Fruit fly (Drosophila melanogaster) whole organism, wandering third instar larva: ENCODE measurements around the gene not.

ENCODE experiments used
- Abd-B ChIP-seq: fragments of >200 bp; optimal IDR thresholded peaks from 2 replicates; lab custom pipeline; 2017; ENCODE audit warnings: missing biosample characterization, missing genetic modification characterization
- CG32264 ChIP-seq: fragments of 200-800 bp; sonication (Bioruptor generic); optimal IDR thresholded peaks from 2 replicates; lab custom pipeline; 2016; ENCODE audit warnings: missing biosample characterization, missing genetic modification characterization
- CG9705 ChIP-seq: fragments of 200-800 bp; sonication (Bioruptor generic); optimal IDR thresholded peaks from 2 replicates; lab custom pipeline; 2018; ENCODE audit warnings: missing biosample characterization, mild to moderate bottlenecking, missing genetic modification characterization
- Dfd ChIP-seq: fragments of >200 bp; optimal IDR thresholded peaks from 2 replicates; lab custom pipeline; 2017; ENCODE audit warnings: missing biosample characterization, missing genetic modification characterization
- Dif ChIP-seq: fragments of 200-275, 200-300 bp; sonication (Bioruptor generic); optimal IDR thresholded peaks from 2 replicates; lab custom pipeline; 2018; ENCODE audit warnings: missing biosample characterization, missing genetic modification characterization; ENCODE audit not compliant: partially characterized antibody
- HLH106 ChIP-seq: fragments of 200-800 bp; optimal IDR thresholded peaks from 3 replicates; lab custom pipeline; 2019; ENCODE audit warnings: missing biosample characterization, mild to moderate bottlenecking, missing genetic modification characterization, moderate library complexity
- Hnf4 ChIP-seq: fragments of 200-800 bp; sonication (Bioruptor generic); optimal IDR thresholded peaks from 2 replicates; lab custom pipeline; 2016; ENCODE audit warnings: missing biosample characterization, mild to moderate bottlenecking, missing genetic modification characterization
- Hr83 ChIP-seq: fragments of 200-300 bp; sonication (Bioruptor generic); optimal IDR thresholded peaks from 2 replicates; lab custom pipeline; 2016; ENCODE audit warnings: missing biosample characterization, mild to moderate bottlenecking, missing genetic modification characterization, moderate library complexity; ENCODE audit not compliant: poor library complexity, severe bottlenecking
- Jra ChIP-seq: sonication (Bioruptor generic); optimal IDR thresholded peaks from 2 replicates; lab custom pipeline; 2016; ENCODE audit warnings: missing biosample characterization, missing genetic modification characterization
- Myc ChIP-seq: fragments of >200 bp; optimal IDR thresholded peaks from 2 replicates; lab custom pipeline; 2017
- N ChIP-seq: fragments of >200 bp; optimal IDR thresholded peaks from 2 replicates; lab custom pipeline; 2018; ENCODE audit warnings: missing biosample characterization, missing external identifiers, missing genetic modification characterization
- OdsH ChIP-seq: fragments of 200-800 bp; sonication (Bioruptor generic); optimal IDR thresholded peaks from 2 replicates; lab custom pipeline; 2016; ENCODE audit warnings: missing biosample characterization, mild to moderate bottlenecking, missing genetic modification characterization
- Rel ChIP-seq, 2 experiments: fragments of 200-800 bp; sonication (Bioruptor generic) in 1 of 2; optimal IDR thresholded peaks; 2 replicates in 1 of 2; 3 replicates in 1 of 2; lab custom pipeline; 2016 to 2019; ENCODE audit warnings: mild to moderate bottlenecking in 2 of 2, missing biosample characterization in 2 of 2, missing genetic modification characterization in 2 of 2, moderate library complexity in 1 of 2
- Vsx2 ChIP-seq: fragments of 200-300, 225-300 bp; sonication (Bioruptor generic); optimal IDR thresholded peaks from 2 replicates; lab custom pipeline; 2018; ENCODE audit warnings: missing biosample characterization, missing genetic modification characterization; ENCODE audit not compliant: partially characterized antibody
- br ChIP-seq: fragments of 200-800 bp; sonication (Bioruptor generic); optimal IDR thresholded peaks from 2 replicates; lab custom pipeline; 2016; ENCODE audit warnings: missing biosample characterization, missing genetic modification characterization
- brk ChIP-seq: fragments of 200-800 bp; sonication (Bioruptor generic); optimal IDR thresholded peaks from 2 replicates; lab custom pipeline; 2016; ENCODE audit warnings: missing biosample characterization, mild to moderate bottlenecking, missing genetic modification characterization
- dl ChIP-seq, 2 experiments: fragments of 175-275, 200-275 bp in 1 of 2; fragments of 200-275 bp in 1 of 2; sonication (Bioruptor generic); optimal IDR thresholded peaks; lab custom pipeline; 2018; ENCODE audit warnings: mild to moderate bottlenecking in 2 of 2, missing biosample characterization in 2 of 2, missing genetic modification characterization in 2 of 2, moderate library complexity in 2 of 2; ENCODE audit not compliant: partially characterized antibody in 2 of 2, insufficient read depth in 1 of 2
- dmrt93B ChIP-seq: fragments of 200-800 bp; sonication (Bioruptor generic); optimal IDR thresholded peaks from 2 replicates; lab custom pipeline; 2018; ENCODE audit warnings: missing biosample characterization, mild to moderate bottlenecking, missing genetic modification characterization
- dsf ChIP-seq: sonication (Bioruptor generic); optimal IDR thresholded peaks from 2 replicates; lab custom pipeline; 2016; ENCODE audit warnings: missing biosample characterization, missing genetic modification characterization, borderline replicate concordance
- ey ChIP-seq: fragments of 200-800 bp; sonication (Bioruptor generic); optimal IDR thresholded peaks from 2 replicates; lab custom pipeline; 2016; ENCODE audit warnings: missing biosample characterization, missing genetic modification characterization
- foxo ChIP-seq, 2 experiments: fragments of 200-800 bp; sonication (Bioruptor generic); optimal IDR thresholded peaks; 2 replicates in 1 of 2; 3 replicates in 1 of 2; lab custom pipeline; 2016 to 2017; ENCODE audit warnings: missing biosample characterization in 2 of 2, missing genetic modification characterization in 2 of 2
- fru ChIP-seq: fragments of 200-800 bp; sonication (Bioruptor generic); optimal IDR thresholded peaks from 3 replicates; lab custom pipeline; 2016; ENCODE audit warnings: missing biosample characterization, mild to moderate bottlenecking, missing genetic modification characterization
- h ChIP-seq: fragments of 200-800 bp; sonication (Bioruptor generic); optimal IDR thresholded peaks from 3 replicates; lab custom pipeline; 2016; ENCODE audit warnings: missing biosample characterization, mild to moderate bottlenecking, missing genetic modification characterization
- jim ChIP-seq: fragments of 175-275, 200-325 bp; sonication (Bioruptor generic); optimal IDR thresholded peaks from 2 replicates; lab custom pipeline; 2016; ENCODE audit warnings: missing biosample characterization, mild to moderate bottlenecking, missing genetic modification characterization
- pan ChIP-seq: fragments of >200 bp; optimal IDR thresholded peaks from 2 replicates; lab custom pipeline; 2017
- psq ChIP-seq: fragments of 200-800 bp; sonication (Bioruptor generic); optimal IDR thresholded peaks from 3 replicates; lab custom pipeline; 2017; ENCODE audit warnings: missing biosample characterization, mild to moderate bottlenecking, missing genetic modification characterization, moderate library complexity
- rgr ChIP-seq: fragments of 200-800 bp; sonication (Bioruptor generic); optimal IDR thresholded peaks from 3 replicates; lab custom pipeline; 2016; ENCODE audit warnings: missing biosample characterization, mild to moderate bottlenecking, missing genetic modification characterization
- sage ChIP-seq: fragments of 200-800 bp; sonication (Bioruptor generic); optimal IDR thresholded peaks from 2 replicates; lab custom pipeline; 2016; ENCODE audit warnings: missing biosample characterization, mild to moderate bottlenecking, missing genetic modification characterization
- sv ChIP-seq: fragments of 200-800 bp; sonication (Bioruptor generic); optimal IDR thresholded peaks from 3 replicates; lab custom pipeline; 2016; ENCODE audit warnings: missing biosample characterization, missing genetic modification characterization
- tai ChIP-seq: sonication (Bioruptor generic); optimal IDR thresholded peaks from 2 replicates; lab custom pipeline; 2016; ENCODE audit warnings: missing biosample characterization, missing genetic modification characterization
- usp ChIP-seq: fragments of >200 bp; optimal IDR thresholded peaks from 2 replicates; lab custom pipeline; 2017; ENCODE audit warnings: missing biosample characterization, missing genetic modification characterization
- woc ChIP-seq: sonication (Bioruptor generic); optimal IDR thresholded peaks from 2 replicates; lab custom pipeline; 2016; ENCODE audit warnings: missing biosample characterization, mild to moderate bottlenecking, missing genetic modification characterization

The not gene

DNA sequence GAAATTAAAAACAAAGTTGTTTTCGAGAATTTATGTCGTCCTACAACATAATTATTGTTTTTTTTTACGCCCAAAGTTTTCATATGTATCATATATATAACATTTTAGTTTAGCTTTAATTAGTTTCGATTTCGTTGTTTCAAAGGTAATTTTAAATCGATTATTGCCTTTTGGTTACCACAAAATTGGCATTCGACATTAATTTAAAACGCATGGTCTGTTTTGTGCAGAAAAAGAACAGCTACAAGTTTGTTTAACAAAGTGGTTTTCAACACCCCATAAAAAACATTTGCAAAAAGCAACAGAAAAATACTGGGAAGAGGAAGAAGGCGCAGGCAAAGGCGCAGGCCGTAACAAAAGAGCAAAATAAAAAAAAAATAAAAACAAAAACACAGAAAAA is 16.6 kb upstream of the not start:
- TF ChIP-seq Hr83 (GFP tag; lab: Kevin White, UChicago): no peak
- no peak for TF ChIP-seq fru (GFP tag; lab: Kevin White, UChicago)
- TF ChIP-seq ey: no peak
- TF ChIP-seq Hnf4: no peak
- no peak for TF ChIP-seq Dfd (GFP tag; lab: Kevin White, UChicago)
- TF ChIP-seq dl (GFP tag; optimal IDR thresholded peaks at IDR 0.05; lab: Kevin White, UChicago; ENCODE audit: insufficient read depth in 1 of 2, partially characterized antibody in 2 of 2): no peak
- no peak for TF ChIP-seq CG32264
- no peak for TF ChIP-seq foxo (GFP tag; optimal IDR thresholded peaks at IDR 0.05; lab: Kevin White, UChicago)
- TF ChIP-seq OdsH (GFP tag; lab: Kevin White, UChicago): no peak
- no peak for TF ChIP-seq sv (GFP tag; lab: Kevin White, UChicago)
- TF ChIP-seq sage (GFP tag; lab: Kevin White, UChicago): no peak
- no peak for TF ChIP-seq jim
- TF ChIP-seq rgr (GFP tag; lab: Kevin White, UChicago): no peak
- no peak for TF ChIP-seq Rel (GFP tag; optimal IDR thresholded peaks at IDR 0.05; lab: Kevin White, UChicago)
- no peak for TF ChIP-seq Rel (tag; optimal IDR thresholded peaks at IDR 0.05; lab: Kevin White, UChicago)
- TF ChIP-seq usp (GFP tag; lab: Kevin White, UChicago): no peak
- TF ChIP-seq Dif (GFP tag; lab: Kevin White, UChicago): no peak
- no peak for TF ChIP-seq psq

dm6 chr3L:18638043-18638442 is 16.1 kb upstream of the not start:
- no peak for TF ChIP-seq Rel (GFP tag; optimal IDR thresholded peaks at IDR 0.05; lab: Kevin White, UChicago)
- TF ChIP-seq Rel (tag; optimal IDR thresholded peaks at IDR 0.05; lab: Kevin White, UChicago): no peak
- no peak for TF ChIP-seq Dfd (GFP tag; lab: Kevin White, UChicago)

DNA sequence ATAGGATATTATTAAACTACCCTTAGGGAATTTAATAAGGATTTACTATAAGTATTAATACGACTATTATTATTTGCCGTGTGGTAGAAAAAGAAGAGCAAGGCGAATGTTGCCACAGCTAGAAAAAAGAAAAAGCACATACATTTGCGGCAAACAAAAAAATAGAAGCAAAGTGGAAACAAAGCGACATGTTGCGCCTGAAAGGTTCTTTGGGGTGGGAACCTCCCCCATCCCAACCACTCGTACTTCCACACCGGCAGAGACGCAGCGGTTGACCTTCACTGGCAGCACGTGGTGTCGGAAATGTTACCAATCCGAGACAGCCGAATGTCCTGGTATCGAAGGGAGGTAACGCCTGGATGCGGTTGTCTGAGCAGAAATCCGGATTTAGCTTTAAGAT is 15.4 kb upstream of the not start:
- TF ChIP-seq h (GFP tag; lab: Kevin White, UChicago): no peak
- TF ChIP-seq dmrt93B (GFP tag; lab: Kevin White, UChicago): no peak
- TF ChIP-seq dl (GFP tag; optimal IDR thresholded peaks at IDR 0.05; lab: Kevin White, UChicago; ENCODE audit: insufficient read depth in 1 of 2, partially characterized antibody in 2 of 2): no peak
- TF ChIP-seq Hr83 (GFP tag; lab: Kevin White, UChicago): no peak
- TF ChIP-seq Dif (GFP tag; lab: Kevin White, UChicago): no peak
- no peak for TF ChIP-seq psq
- no peak for TF ChIP-seq dsf (GFP tag; lab: Kevin White, UChicago)
- TF ChIP-seq Jra (GFP tag; lab: Kevin White, UChicago): no peak
- no peak for TF ChIP-seq woc (GFP tag; lab: Kevin White, UChicago)
- no peak for TF ChIP-seq N
- TF ChIP-seq Myc: no peak

- TF ChIP-seq CG9705 (GFP tag; lab: Kevin White, UChicago) (no peak), tai (GFP tag; lab: Kevin White, UChicago) (no peak), OdsH (GFP tag; lab: Kevin White, UChicago) (no peak), CG32264 (no peak), Myc (no peak), h (GFP tag; lab: Kevin White, UChicago) (no peak), Vsx2 (GFP tag; lab: Kevin White, UChicago) (no peak), psq (no peak), Rel (GFP tag; optimal IDR thresholded peaks at IDR 0.05; lab: Kevin White, UChicago) (no peak), Rel (tag; optimal IDR thresholded peaks at IDR 0.05; lab: Kevin White, UChicago) (no peak), brk (GFP tag; lab: Kevin White, UChicago) (no peak), Abd-B (GFP tag; lab: Kevin White, UChicago) (no peak), br (no peak), jim (no peak), dsf (GFP tag; lab: Kevin White, UChicago) (no peak), pan (lab: Kevin White, UChicago) (no peak), Dif (GFP tag; lab: Kevin White, UChicago) (no peak), HLH106 (no peak), N (no peak)
Measured at dm6 chr3L:18636782-18637181, 14.9 kb upstream of the not start.
